Worm (Caenorhabditis elegans): ENCODE data around the gene T13F2.4.

ce11 chrIV:9810633-9811032 lies 21.0 kb downstream of the T13F2.4 start, which contains the start of gene dct-15:
- TF ChIP-seq ref-2 (tag; optimal IDR thresholded peaks at IDR 0.05) (no peak), C08G9.2 (tag; optimal IDR thresholded peaks at IDR 0.05) (no peak), dmd-4 (tag; optimal IDR thresholded peaks at IDR 0.05; ENCODE audit: borderline replicate concordance) (no peak), eyg-1 (tag; optimal IDR thresholded peaks at IDR 0.05) (no peak), odd-2 (tag; optimal IDR thresholded peaks at IDR 0.05) (no peak)
